Worm (Caenorhabditis elegans): ENCODE data around the gene srj-49.

- TF ChIP-seq nhr-11 (tag; optimal IDR thresholded peaks at IDR 0.05) = no peak
- TF ChIP-seq unc-55 (GFP tag; optimal IDR thresholded peaks at IDR 0.05) = no peak
- TF ChIP-seq fkh-10 (GFP tag; optimal IDR thresholded peaks at IDR 0.05) = no peak
- TF ChIP-seq ceh-31 (tag; optimal IDR thresholded peaks at IDR 0.05) = no peak
- no peak for TF ChIP-seq ama-1 (optimal IDR thresholded peaks at IDR 0.05)
- TF ChIP-seq madf-2 (tag; optimal IDR thresholded peaks at IDR 0.05) = no peak
- TF ChIP-seq sox-2 (GFP tag; IDR thresholded peaks at IDR 0.05) = no peak
- no peak for TF ChIP-seq K02D7.2 (tag; optimal IDR thresholded peaks at IDR 0.05)
- no peak for TF ChIP-seq hlh-6 (tag; optimal IDR thresholded peaks at IDR 0.05)
- TF ChIP-seq lim-6 (tag; optimal IDR thresholded peaks at IDR 0.05) = no peak
- TF ChIP-seq nfya-1 (tag; optimal IDR thresholded peaks at IDR 0.05) = no peak
Measured at ce11 chrV:2815956-2816355, 32.2 kb downstream of the srj-49 start, which contains the start of gene F54E2.5.

Data from whole organism, late embryonic.